Fruit fly (Drosophila melanogaster): ENCODE results near the gene CG8927.

The CG8927 gene

DNA sequence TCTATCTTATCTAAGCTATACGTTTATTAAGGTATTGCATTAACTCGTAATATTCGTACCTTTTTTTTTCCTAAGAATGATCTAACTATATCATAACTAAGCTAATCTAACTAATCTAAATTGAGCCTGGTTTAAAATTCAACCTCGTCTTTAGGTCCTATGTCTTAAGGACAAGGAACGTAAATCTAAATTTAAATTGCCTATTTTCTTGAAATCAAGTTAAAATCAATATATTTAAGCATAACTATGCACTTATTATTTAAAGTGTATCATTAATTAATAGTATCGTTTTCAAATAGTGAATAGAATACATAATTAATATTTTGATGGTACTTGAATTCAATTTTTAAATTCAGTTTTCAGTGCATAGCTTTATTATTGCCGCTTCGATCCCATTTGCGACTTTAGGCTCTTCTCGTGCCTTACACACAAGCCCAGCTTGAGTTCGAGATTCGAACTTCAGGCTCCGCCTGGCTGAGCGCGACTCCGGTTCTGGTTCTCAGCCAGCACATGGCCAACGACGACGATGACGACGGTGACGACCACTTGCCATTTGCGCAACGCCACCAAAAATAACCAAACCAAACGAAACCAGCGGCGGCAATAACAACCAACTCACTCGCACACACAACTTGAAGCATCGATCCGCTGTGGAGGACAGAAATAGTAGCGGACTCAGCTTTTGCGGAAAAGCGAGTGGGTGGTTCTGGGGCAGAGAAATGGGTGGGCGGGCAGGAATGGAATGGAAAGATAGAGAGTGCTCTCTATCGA lies 30.2 kb downstream of the CG8927 start (continued):
- TF ChIP-seq Drgx (GFP tag; IDR thresholded peaks at IDR 0.05): peak; percentile 7; the same call in 1 of the 2 replicates
- TF ChIP-seq CkIIα-i1 (GFP tag; IDR thresholded peaks at IDR 0.05): no peak
- TF ChIP-seq Oaz (GFP tag; IDR thresholded peaks at IDR 0.05): no peak
- TF ChIP-seq shn (GFP tag; optimal IDR thresholded peaks at IDR 0.05): no peak
- no peak for TF ChIP-seq Ravus (GFP tag; IDR thresholded peaks at IDR 0.05)
- TF ChIP-seq CG7987 (GFP tag; optimal IDR thresholded peaks at IDR 0.05): no peak
- TF ChIP-seq Fer1 (GFP tag; optimal IDR thresholded peaks at IDR 0.05): no peak
- TF ChIP-seq pum (GFP tag; optimal IDR thresholded peaks at IDR 0.05): no peak
- no peak for TF ChIP-seq Nf-YC (tag; optimal IDR thresholded peaks at IDR 0.05)
- peak; percentile 7 for TF ChIP-seq ash1 (GFP tag; optimal IDR thresholded peaks at IDR 0.05)
- TF ChIP-seq nau (GFP tag; optimal IDR thresholded peaks at IDR 0.05): no peak
- no peak for TF ChIP-seq MBD-R2 (GFP tag; IDR thresholded peaks at IDR 0.05)
- no peak for TF ChIP-seq h (optimal IDR thresholded peaks at IDR 0.05)
- TF ChIP-seq dmrt11E (tag; optimal IDR thresholded peaks at IDR 0.05): no peak
- TF ChIP-seq CG10462 (GFP tag; optimal IDR thresholded peaks at IDR 0.05): no peak
- TF ChIP-seq br (optimal IDR thresholded peaks at IDR 0.05): no peak
- TF ChIP-seq CG16863 (GFP tag; optimal IDR thresholded peaks at IDR 0.05): no peak
- TF ChIP-seq btn (GFP tag; optimal IDR thresholded peaks at IDR 0.05): no peak
- no peak for TF ChIP-seq twi (tag; optimal IDR thresholded peaks at IDR 0.05)
- 0 out of 2 replicates have a peak, but pooled peaks have one; percentile 7 for TF ChIP-seq crol (GFP tag; IDR thresholded peaks at IDR 0.05)
- no peak for TF ChIP-seq sna (GFP tag; IDR thresholded peaks at IDR 0.05; ENCODE audit: partially characterized antibody)
- no peak for TF ChIP-seq Side (GFP tag; optimal IDR thresholded peaks at IDR 0.05)
- TF ChIP-seq knrl (GFP tag; IDR thresholded peaks at IDR 0.05; ENCODE audit: partially characterized antibody): no peak
- peak; percentile 47 for TF ChIP-seq Deaf1 (tag; optimal IDR thresholded peaks at IDR 0.05)
- TF ChIP-seq bcd (GFP tag; optimal IDR thresholded peaks at IDR 0.05): no peak
- no peak for TF ChIP-seq CG9876 (GFP tag; optimal IDR thresholded peaks at IDR 0.05)
- no peak for TF ChIP-seq CG10366 (GFP tag; IDR thresholded peaks at IDR 0.05)
- TF ChIP-seq luna (GFP tag; optimal IDR thresholded peaks at IDR 0.05): no peak
- TF ChIP-seq NfI (GFP tag; optimal IDR thresholded peaks at IDR 0.05): peak; percentile 36
- no peak for TF ChIP-seq Six4 (GFP tag; optimal IDR thresholded peaks at IDR 0.05)
- no peak for TF ChIP-seq grau (tag; optimal IDR thresholded peaks at IDR 0.05)
- TF ChIP-seq kni (GFP tag; optimal IDR thresholded peaks at IDR 0.05): no peak
- peak; percentile 33; the same call in 1 of the 2 replicates for TF ChIP-seq Atf6 (GFP tag; IDR thresholded peaks at IDR 0.05)
- TF ChIP-seq CG5180 (GFP tag; optimal IDR thresholded peaks at IDR 0.05): peak; percentile 61
- TF ChIP-seq Stat92E (GFP tag; optimal IDR thresholded peaks at IDR 0.05): no peak
- no peak for TF ChIP-seq CG31388 (GFP tag; optimal IDR thresholded peaks at IDR 0.05)
- no peak for TF ChIP-seq CG7271 (tag; optimal IDR thresholded peaks at IDR 0.05)
- TF ChIP-seq CG17385 (GFP tag; optimal IDR thresholded peaks at IDR 0.05): peak; percentile 2
- TF ChIP-seq CG1024 (GFP tag; IDR thresholded peaks at IDR 0.05): no peak
- no peak for TF ChIP-seq chn (GFP tag; optimal IDR thresholded peaks at IDR 0.05)
- no peak for TF ChIP-seq Lpt (GFP tag; optimal IDR thresholded peaks at IDR 0.05)
- TF ChIP-seq dimm (GFP tag; IDR thresholded peaks at IDR 0.05): no peak
- no peak for TF ChIP-seq sisA (GFP tag; IDR thresholded peaks at IDR 0.05)
- no peak for TF ChIP-seq Dip2 (GFP tag; IDR thresholded peaks at IDR 0.05)
- TF ChIP-seq CG2875 (GFP tag; optimal IDR thresholded peaks at IDR 0.05): no peak
- TF ChIP-seq B-H1 (GFP tag; IDR thresholded peaks at IDR 0.05): no peak
- no peak for TF ChIP-seq CG6765 (GFP tag; optimal IDR thresholded peaks at IDR 0.05)
- TF ChIP-seq Hr39 (optimal IDR thresholded peaks at IDR 0.05): no peak
- TF ChIP-seq CG32772 (GFP tag; IDR thresholded peaks at IDR 0.05): no peak
- TF ChIP-seq pb (GFP tag; optimal IDR thresholded peaks at IDR 0.05): no peak
- no peak for TF ChIP-seq phol (tag; optimal IDR thresholded peaks at IDR 0.05)
- TF ChIP-seq scrt (GFP tag; optimal IDR thresholded peaks at IDR 0.05): no peak
